Worm (Caenorhabditis elegans): ENCODE data around the gene dnc-2.

DNA sequence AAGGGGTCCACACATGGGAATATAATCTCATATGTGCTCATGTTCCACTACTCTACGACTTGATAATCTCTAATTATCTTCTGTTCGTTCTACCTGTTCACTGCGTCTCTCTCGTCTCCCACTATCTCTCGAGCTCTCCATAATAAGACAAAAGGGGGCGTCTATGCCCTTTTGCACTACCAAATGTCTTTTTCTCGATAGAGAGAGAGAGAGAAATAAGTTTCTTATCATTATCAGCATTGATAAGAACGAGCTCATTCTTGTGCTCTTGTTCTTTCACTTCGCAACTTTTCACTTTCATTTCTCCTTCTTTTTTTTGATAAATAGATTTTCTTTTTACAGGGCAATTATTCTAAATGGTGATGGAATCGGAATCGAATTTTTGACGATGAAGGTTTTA lies 9.6 kb downstream of the dnc-2 start:
- TF ChIP-seq ceh-24 (tag; optimal IDR thresholded peaks at IDR 0.05) (no peak), pha-4 (tag; optimal IDR thresholded peaks at IDR 0.05) (no peak), hlh-13 (GFP tag; optimal IDR thresholded peaks at IDR 0.05) (no peak), hlh-8 (tag; optimal IDR thresholded peaks at IDR 0.05) (no peak), nfya-1 (tag; optimal IDR thresholded peaks at IDR 0.05) (no peak), dmd-4 (tag; optimal IDR thresholded peaks at IDR 0.05; ENCODE audit: borderline replicate concordance) (no peak), fkh-10 (GFP tag; optimal IDR thresholded peaks at IDR 0.05) (no peak), odd-2 (tag; optimal IDR thresholded peaks at IDR 0.05) (no peak), dve-1 (tag; optimal IDR thresholded peaks at IDR 0.05) (no peak), unc-86 (tag; optimal IDR thresholded peaks at IDR 0.05) (no peak), K02D7.2 (tag; optimal IDR thresholded peaks at IDR 0.05) (no peak)
